Fruit fly (Drosophila melanogaster) whole organism, embryonic: ENCODE results near the gene CG44437.

ENCODE experiments used
- Blimp-1 ChIP-seq: fragments of 200-800 bp; sonication (Bioruptor generic); optimal IDR thresholded peaks from 3 replicates; lab custom pipeline; 2018; ENCODE audit warnings: missing biosample characterization, missing genetic modification characterization, mild to moderate bottlenecking, moderate library complexity, missing genetic modification reagents
- CG10267 ChIP-seq: fragments of 200-800 bp; sonication (Bioruptor generic); optimal IDR thresholded peaks from 2 replicates; lab custom pipeline; 2018; ENCODE audit warnings: missing biosample characterization, mild to moderate bottlenecking, missing genetic modification characterization, moderate library complexity
- CG10462 ChIP-seq: fragments of 200-800 bp; sonication (Bioruptor generic); optimal IDR thresholded peaks from 2 replicates; lab custom pipeline; 2016; ENCODE audit warnings: missing biosample characterization, missing genetic modification characterization
- CG11247 ChIP-seq: fragments of 200-800 bp; sonication (Bioruptor generic); IDR thresholded peaks from 2 replicates; pipeline ENCODE4 v1.3.6; 2022; ENCODE audit warnings: missing biosample characterization, missing genetic modification characterization
- CG12391 ChIP-seq: fragments of 200-800 bp; sonication (Bioruptor generic); optimal IDR thresholded peaks from 3 replicates; lab custom pipeline; 2018; ENCODE audit warnings: missing biosample characterization, mild to moderate bottlenecking, missing genetic modification characterization, moderate library complexity
- CG12659 ChIP-seq: fragments of 200-800 bp; sonication (Bioruptor generic); optimal IDR thresholded peaks from 3 replicates; lab custom pipeline; 2017; ENCODE audit warnings: mild to moderate bottlenecking, missing biosample characterization, missing genetic modification reagents, missing genetic modification characterization
- CG12744 ChIP-seq: fragments of 200-800 bp; sonication (Bioruptor generic); optimal IDR thresholded peaks from 2 replicates; lab custom pipeline; 2016; ENCODE audit warnings: missing biosample characterization, missing genetic modification characterization
- CG14710 ChIP-seq: fragments of 200-800 bp; sonication (Bioruptor generic); optimal IDR thresholded peaks from 3 replicates; lab custom pipeline; 2019; ENCODE audit warnings: missing biosample characterization, mild to moderate bottlenecking, missing genetic modification characterization, moderate library complexity
- CG14860 ChIP-seq: fragments of 200-800 bp; sonication (Bioruptor generic); IDR thresholded peaks from 3 replicates; pipeline ENCODE4 v1.3.6; 2022; ENCODE audit warnings: missing biosample characterization, missing genetic modification characterization; ENCODE audit not compliant: partially characterized antibody
- CG1602 ChIP-seq: fragments of 200-800 bp; sonication (Bioruptor generic); optimal IDR thresholded peaks from 3 replicates; lab custom pipeline; 2016; ENCODE audit warnings: missing biosample characterization, missing genetic modification characterization
- CG18476 ChIP-seq: fragments of 200-800 bp; sonication (Bioruptor generic); optimal IDR thresholded peaks from 2 replicates; lab custom pipeline; 2016; ENCODE audit warnings: missing biosample characterization, mild to moderate bottlenecking, missing genetic modification characterization
- CG18619 ChIP-seq: fragments of 200-800 bp; sonication (Bioruptor generic); optimal IDR thresholded peaks from 3 replicates; lab custom pipeline; 2017; ENCODE audit warnings: missing biosample characterization, mild to moderate bottlenecking, missing genetic modification characterization
- CG2202 ChIP-seq: fragments of 200-800 bp; sonication (Bioruptor generic); optimal IDR thresholded peaks from 2 replicates; lab custom pipeline; 2018; ENCODE audit warnings: missing biosample characterization, mild to moderate bottlenecking, missing genetic modification characterization
- CG31224 ChIP-seq: fragments of 200-800 bp; sonication (Bioruptor generic); IDR thresholded peaks from 2 replicates; pipeline ENCODE4 v1.3.6; 2022; ENCODE audit warnings: missing biosample characterization, missing genetic modification characterization
- CG31441 ChIP-seq: fragments of 200-800 bp; sonication (Bioruptor generic); IDR thresholded peaks from 2 replicates; pipeline ENCODE4 v1.3.6; 2022; ENCODE audit warnings: missing biosample characterization, missing genetic modification characterization
- CG4360 ChIP-seq: fragments of 200-800 bp; sonication (Bioruptor generic); IDR thresholded peaks from 2 replicates; pipeline ENCODE4 v1.3.6; 2022; ENCODE audit warnings: missing biosample characterization, missing genetic modification characterization
- CG6254 ChIP-seq: fragments of 200-800 bp; sonication (Bioruptor generic); optimal IDR thresholded peaks from 3 replicates; lab custom pipeline; 2017; ENCODE audit warnings: mild to moderate bottlenecking, missing biosample characterization, missing genetic modification reagents, missing genetic modification characterization
- CG8924 ChIP-seq: fragments of 200-800 bp; optimal IDR thresholded peaks from 3 replicates; lab custom pipeline; 2019; ENCODE audit warnings: missing biosample characterization, mild to moderate bottlenecking, missing genetic modification characterization, moderate library complexity
- Dbx ChIP-seq: fragments of 200-800 bp; sonication (Bioruptor generic); IDR thresholded peaks from 3 replicates; pipeline ENCODE4 v1.3.6; 2022; ENCODE audit warnings: missing biosample characterization, missing genetic modification characterization
- Dek ChIP-seq: fragments of 200-800 bp; sonication (Bioruptor generic); optimal IDR thresholded peaks from 3 replicates; lab custom pipeline; 2019; ENCODE audit warnings: missing biosample characterization, mild to moderate bottlenecking, missing genetic modification characterization, moderate library complexity
- Dref ChIP-seq: fragments of 200-800 bp; sonication (Bioruptor generic); IDR thresholded peaks from 2 replicates; pipeline ENCODE4 v1.3.6; 2022; ENCODE audit warnings: missing biosample characterization, missing genetic modification characterization
- Hand ChIP-seq: fragments of 200-800 bp; sonication (Bioruptor generic); optimal IDR thresholded peaks from 2 replicates; lab custom pipeline; 2017; ENCODE audit warnings: mild to moderate bottlenecking, missing biosample characterization, missing genetic modification reagents, missing genetic modification characterization
- HmgZ ChIP-seq: fragments of 200-800 bp; sonication (Bioruptor generic); optimal IDR thresholded peaks from 2 replicates; lab custom pipeline; 2018; ENCODE audit warnings: missing biosample characterization, mild to moderate bottlenecking, missing genetic modification characterization
- Nf-YA ChIP-seq: fragments of 200-800 bp; sonication (Bioruptor generic); IDR thresholded peaks from 2 replicates; pipeline ENCODE4 v1.3.6; 2022; ENCODE audit warnings: missing biosample characterization, missing genetic modification characterization
- Nf-YB ChIP-seq: fragments of 200-800 bp; sonication (Bioruptor generic); optimal IDR thresholded peaks from 3 replicates; lab custom pipeline; 2019; ENCODE audit warnings: missing biosample characterization, mild to moderate bottlenecking, missing genetic modification characterization, moderate library complexity
- Poxn ChIP-seq: fragments of 200-800 bp; sonication (Bioruptor generic); IDR thresholded peaks from 2 replicates; pipeline ENCODE4 v1.3.6; 2022; ENCODE audit warnings: missing biosample characterization, missing genetic modification characterization
- Taf1 ChIP-seq: fragments of 200-800 bp; sonication (Bioruptor generic); IDR thresholded peaks from 2 replicates; pipeline ENCODE4 v1.3.6; 2022; ENCODE audit warnings: missing biosample characterization, missing genetic modification characterization
- Usf ChIP-seq: fragments of 200-800 bp; sonication (Bioruptor generic); optimal IDR thresholded peaks from 2 replicates; lab custom pipeline; 2017; ENCODE audit warnings: missing genotype, missing biosample characterization, missing genetic modification characterization
- abd-A ChIP-seq: fragments of 200-800 bp; sonication (Bioruptor generic); optimal IDR thresholded peaks from 3 replicates; lab custom pipeline; 2019; ENCODE audit warnings: missing biosample characterization, mild to moderate bottlenecking, missing genetic modification characterization, moderate library complexity
- ac ChIP-seq: fragments of 200-800 bp; sonication (Bioruptor generic); optimal IDR thresholded peaks from 3 replicates; lab custom pipeline; 2017; ENCODE audit warnings: missing biosample characterization, mild to moderate bottlenecking, missing genetic modification characterization
- aop ChIP-seq: fragments of 200-800 bp; sonication (Bioruptor generic); IDR thresholded peaks from 2 replicates; pipeline ENCODE4 v1.3.6; 2022; ENCODE audit warnings: missing biosample characterization, missing genetic modification characterization
- ash1 ChIP-seq: fragments of 200-800 bp; sonication (Bioruptor generic); optimal IDR thresholded peaks from 2 replicates; lab custom pipeline; 2018; ENCODE audit warnings: missing biosample characterization, mild to moderate bottlenecking, missing genetic modification characterization
- btn ChIP-seq: fragments of 200-800 bp; sonication (Bioruptor generic); optimal IDR thresholded peaks from 2 replicates; lab custom pipeline; 2016; ENCODE audit warnings: missing biosample characterization, missing genetic modification characterization
- crc ChIP-seq: fragments of 200-800 bp; sonication (Bioruptor generic); optimal IDR thresholded peaks from 2 replicates; lab custom pipeline; 2016; ENCODE audit warnings: missing biosample characterization, missing genetic modification characterization
- da ChIP-seq: fragments of 200-800 bp; sonication (Bioruptor generic); optimal IDR thresholded peaks from 2 replicates; lab custom pipeline; 2016; ENCODE audit warnings: missing biosample characterization, missing genetic modification characterization
- dati ChIP-seq: fragments of 200-800 bp; sonication (Bioruptor generic); IDR thresholded peaks from 2 replicates; pipeline ENCODE4 v1.3.6; 2022; ENCODE audit warnings: missing biosample characterization, missing genetic modification characterization
- dmrt99B ChIP-seq: fragments of 200-800 bp; sonication (Bioruptor generic); optimal IDR thresholded peaks from 2 replicates; lab custom pipeline; 2018; ENCODE audit warnings: missing biosample characterization, mild to moderate bottlenecking, missing genetic modification characterization, moderate library complexity
- dpn ChIP-seq, 2 experiments: fragments of 200-800 bp; sonication (Bioruptor generic); optimal IDR thresholded peaks; 3 replicates each; lab custom pipeline; 2016; ENCODE audit warnings: missing biosample characterization in 2 of 2, missing genetic modification characterization in 2 of 2
- exex ChIP-seq: fragments of 200-800 bp; sonication (Bioruptor generic); optimal IDR thresholded peaks from 4 replicates; lab custom pipeline; 2018; ENCODE audit warnings: missing biosample characterization, mild to moderate bottlenecking, missing genetic modification characterization, moderate library complexity
- fd64A ChIP-seq: fragments of 200-800 bp; sonication (Bioruptor generic); optimal IDR thresholded peaks from 3 replicates; lab custom pipeline; 2018; ENCODE audit warnings: missing biosample characterization, mild to moderate bottlenecking, missing genetic modification characterization
- ftz-f1 ChIP-seq: fragments of 200-800 bp; sonication (Bioruptor generic); optimal IDR thresholded peaks from 2 replicates; lab custom pipeline; 2016; ENCODE audit warnings: missing biosample characterization, missing genetic modification characterization
- gem ChIP-seq: fragments of 200-800 bp; sonication (Bioruptor generic); optimal IDR thresholded peaks from 2 replicates; lab custom pipeline; 2019; ENCODE audit warnings: missing biosample characterization, mild to moderate bottlenecking, missing genetic modification characterization, moderate library complexity
- grn ChIP-seq: fragments of 200-800 bp; sonication (Bioruptor generic); optimal IDR thresholded peaks from 3 replicates; lab custom pipeline; 2017; ENCODE audit warnings: missing biosample characterization, missing genetic modification characterization
- lmd ChIP-seq: fragments of 200-800 bp; sonication (Bioruptor generic); IDR thresholded peaks from 2 replicates; pipeline ENCODE4 v1.3.6; 2022; ENCODE audit warnings: missing biosample characterization, missing genetic modification characterization
- odd ChIP-seq: fragments of 200-800 bp; sonication (Bioruptor generic); optimal IDR thresholded peaks from 2 replicates; lab custom pipeline; 2017; ENCODE audit warnings: missing biosample characterization, mild to moderate bottlenecking, missing genetic modification characterization
- rib ChIP-seq: fragments of 200-800 bp; sonication (Bioruptor generic); IDR thresholded peaks from 2 replicates; pipeline ENCODE4 v1.3.6; 2022; ENCODE audit warnings: missing biosample characterization, missing genetic modification characterization
- sd ChIP-seq: fragments of 200-800 bp; sonication (Bioruptor generic); optimal IDR thresholded peaks from 3 replicates; lab custom pipeline; 2018; ENCODE audit warnings: missing biosample characterization, mild to moderate bottlenecking, missing genetic modification characterization, moderate library complexity
- sens ChIP-seq: fragments of 200-800 bp; sonication (Bioruptor generic); peaks from one replicate; lab custom pipeline; 2016; ENCODE audit warnings: missing biosample characterization, missing genetic modification characterization
- slou ChIP-seq: fragments of 200-800 bp; sonication (Bioruptor generic); optimal IDR thresholded peaks from 3 replicates; lab custom pipeline; 2016; ENCODE audit warnings: missing biosample characterization, missing genetic modification characterization
- sr ChIP-seq: fragments of 200-800 bp; sonication (Bioruptor generic); IDR thresholded peaks from 3 replicates; pipeline ENCODE4 v1.3.6; 2022; ENCODE audit warnings: missing biosample characterization, missing genetic modification characterization
- trh ChIP-seq: fragments of 200-800 bp; sonication (Bioruptor generic); optimal IDR thresholded peaks from 2 replicates; lab custom pipeline; 2016; ENCODE audit warnings: missing biosample characterization, missing genetic modification characterization
- usp ChIP-seq: fragments of >200 bp; optimal IDR thresholded peaks from 2 replicates; lab custom pipeline; 2017; ENCODE audit warnings: missing biosample characterization, missing genetic modification characterization
- z ChIP-seq: fragments of 200-800 bp; sonication (Bioruptor generic); IDR thresholded peaks from 3 replicates; pipeline ENCODE4 v1.3.6; 2022; ENCODE audit warnings: missing biosample characterization, missing genetic modification characterization

The CG44437 gene

DNA sequence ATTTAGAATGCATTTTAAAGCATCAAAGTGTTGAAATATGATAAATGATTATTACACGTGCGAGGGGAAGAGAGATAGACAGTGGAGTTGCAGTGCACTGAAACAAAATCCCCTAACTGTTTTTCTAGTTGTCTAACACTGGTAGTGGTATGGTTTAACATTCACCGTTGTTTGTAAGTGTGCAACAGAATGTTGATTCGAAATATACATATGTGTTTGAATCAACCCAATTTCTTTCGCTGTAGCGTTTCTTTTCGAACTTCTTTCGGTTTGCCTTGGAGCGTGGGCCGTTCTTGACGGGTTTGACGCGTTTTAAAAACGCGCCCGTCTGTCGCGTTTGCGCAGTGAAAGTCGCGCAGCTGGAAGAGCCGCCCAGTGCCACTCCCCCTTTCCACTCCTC is 19.2 kb upstream of the CG44437 start (continued):
- TF ChIP-seq dpn (GFP tag; optimal IDR thresholded peaks at IDR 0.05; lab: Kevin White, UChicago), result peak in 1 of 2 experiments; percentile 1
- TF ChIP-seq rib (GFP tag; lab: Robert Waterston, UW), result no peak
- no peak for TF ChIP-seq abd-A (tag; lab: Kevin White, UChicago)
- TF ChIP-seq CG10462 (GFP tag; lab: Kevin White, UChicago), result no peak
- TF ChIP-seq HmgZ, result no peak
- TF ChIP-seq CG31441 (GFP tag; lab: Robert Waterston, UW), result no peak; the same call in 1 of the 2 replicates
- TF ChIP-seq fd64A (GFP tag; lab: Kevin White, UChicago), result no peak
- no peak for TF ChIP-seq lmd (GFP tag; lab: Robert Waterston, UW)
- no peak for TF ChIP-seq Hand (GFP tag; lab: Kevin White, UChicago)
- TF ChIP-seq btn (GFP tag; lab: Kevin White, UChicago), result no peak
- no peak for TF ChIP-seq CG31224 (GFP tag; lab: Robert Waterston, UW)
- TF ChIP-seq ash1 (GFP tag; lab: Kevin White, UChicago), result no peak
- no peak for TF ChIP-seq CG8924 (tag; lab: Kevin White, UChicago)
- TF ChIP-seq sr (GFP tag; lab: Robert Waterston, UW), result no peak
- no peak for TF ChIP-seq CG18476 (GFP tag; lab: Kevin White, UChicago)
- TF ChIP-seq dati, result no peak
- TF ChIP-seq grn (GFP tag; lab: Kevin White, UChicago), result no peak
- peak; percentile 74 for TF ChIP-seq sens (GFP tag; lab: Kevin White, UChicago)
- TF ChIP-seq CG12391 (tag; lab: Kevin White, UChicago), result no peak
- TF ChIP-seq da (GFP tag; lab: Kevin White, UChicago), result no peak
- no peak for TF ChIP-seq sd (tag; lab: Kevin White, UChicago)
- no peak for TF ChIP-seq ac (GFP tag; lab: Kevin White, UChicago)
- TF ChIP-seq Dref (GFP tag; lab: Robert Waterston, UW), result no peak
- TF ChIP-seq CG14710 (tag; lab: Kevin White, UChicago), result peak; percentile 5
- TF ChIP-seq crc (GFP tag; lab: Kevin White, UChicago), result no peak
- TF ChIP-seq slou, result no peak
- no peak for TF ChIP-seq CG11247 (GFP tag; lab: Robert Waterston, UW)
- no peak for TF ChIP-seq CG12744 (GFP tag; lab: Kevin White, UChicago)
- no peak for TF ChIP-seq Dek (tag; lab: Kevin White, UChicago)
- TF ChIP-seq ftz-f1 (GFP tag; lab: Kevin White, UChicago), result no peak
- TF ChIP-seq Nf-YB (GFP tag; lab: Kevin White, UChicago), result no peak
- no peak for TF ChIP-seq CG4360 (GFP tag; lab: Robert Waterston, UW)
- no peak for TF ChIP-seq CG14860
- no peak for TF ChIP-seq usp (GFP tag; lab: Kevin White, UChicago)
- TF ChIP-seq aop, result no peak
- peak; percentile 50 for TF ChIP-seq Blimp-1 (GFP tag; lab: Kevin White, UChicago)
- TF ChIP-seq z (GFP tag; lab: Robert Waterston, UW), result no peak
- no peak for TF ChIP-seq Usf (GFP tag; lab: Kevin White, UChicago)
- TF ChIP-seq exex (tag; lab: Kevin White, UChicago), result no peak
- TF ChIP-seq Dbx (GFP tag; lab: Robert Waterston, UW), result no peak
- no peak for TF ChIP-seq Nf-YA (GFP tag; lab: Robert Waterston, UW)
- no peak for TF ChIP-seq CG18619 (GFP tag; lab: Kevin White, UChicago)
- no peak for TF ChIP-seq CG1602 (GFP tag; lab: Kevin White, UChicago)
- peak; percentile 23 for TF ChIP-seq gem (tag; lab: Kevin White, UChicago)
- TF ChIP-seq CG10267 (tag; lab: Kevin White, UChicago), result peak; percentile 5
- TF ChIP-seq CG6254 (GFP tag; lab: Kevin White, UChicago), result peak; percentile 31
- no peak for TF ChIP-seq CG12659
- no peak for TF ChIP-seq Taf1 (GFP tag; lab: Robert Waterston, UW)
- TF ChIP-seq odd (GFP tag; lab: Kevin White, UChicago), result no peak
- TF ChIP-seq Poxn, result no peak
- TF ChIP-seq trh (GFP tag; lab: Kevin White, UChicago), result no peak
- TF ChIP-seq CG2202 (tag; lab: Kevin White, UChicago), result no peak
- TF ChIP-seq dmrt99B, result no peak
